Worm (Caenorhabditis elegans) whole organism, early embryonic: Measurements from ENCODE around the gene Y57G11C.23.

Experiments
- F13C5.2 ChIP-seq: sonication (generic microtip); optimal IDR thresholded peaks from 2 replicates; lab custom pipeline; 2017; ENCODE audit warnings: mild to moderate bottlenecking, missing genetic modification characterization, inconsistent platforms, missing compliant biosample characterization
- aly-1 ChIP-seq: sonication (generic microtip); optimal IDR thresholded peaks from 2 replicates; lab custom pipeline; 2016; ENCODE audit warnings: missing genetic modification characterization, missing compliant biosample characterization
- ama-1 ChIP-seq: fragments of 150-350 bp; optimal IDR thresholded peaks from 2 replicates; lab custom pipeline; 2014
- ceh-36 ChIP-seq: sonication (generic microtip); optimal IDR thresholded peaks from 2 replicates; lab custom pipeline; 2016; ENCODE audit warnings: missing genetic modification characterization, inconsistent platforms, missing compliant biosample characterization
- ets-7 ChIP-seq: sonication (generic microtip); optimal IDR thresholded peaks from 2 replicates; lab custom pipeline; 2016; ENCODE audit warnings: missing genotype, missing genetic modification characterization, missing compliant biosample characterization
- hmg-4 ChIP-seq: fragments of 200-800 bp; sonication (Bioruptor generic); optimal IDR thresholded peaks from 2 replicates; lab custom pipeline; 2018; ENCODE audit warnings: mild to moderate bottlenecking, missing genetic modification characterization, missing compliant biosample characterization
- hnd-1 ChIP-seq: sonication (generic microtip); optimal IDR thresholded peaks from 2 replicates; lab custom pipeline; 2016; ENCODE audit warnings: missing genetic modification characterization, missing compliant biosample characterization
- pes-1 ChIP-seq: fragments of 200-800 bp; sonication (Bioruptor generic); IDR thresholded peaks from 2 replicates; pipeline ENCODE4 v1.3.6; 2022; ENCODE audit warnings: missing genetic modification reagents, missing genetic modification characterization, missing compliant biosample characterization
- tbx-37 ChIP-seq: fragments of 200-800 bp; sonication (Bioruptor generic); conservative IDR thresholded peaks from 2 replicates; pipeline ENCODE4 v1.3.6; 2022; ENCODE audit warnings: missing genetic modification reagents, missing genetic modification characterization, missing compliant biosample characterization
- tra-4 ChIP-seq: sonication (generic microtip); optimal IDR thresholded peaks from 2 replicates; lab custom pipeline; 2017; ENCODE audit warnings: missing genetic modification characterization, missing compliant biosample characterization

ce11 chrIV:14862147-14862546 is 556 bp upstream of the Y57G11C.23 start, which contains the start of gene Y57G11C.38:
- TF ChIP-seq tbx-37 (GFP tag; lab: Robert Waterston, UW) (no peak), ama-1 (lab: Kevin White, UChicago) (no peak), ceh-36 (tag; lab: Kevin White, UChicago) (no peak), pes-1 (no peak), hnd-1 (tag; lab: Kevin White, UChicago) (no peak), ets-7 (tag; lab: Kevin White, UChicago) (no peak), hmg-4 (GFP tag; lab: Kevin White, UChicago) (no peak), F13C5.2 (tag; lab: Kevin White, UChicago) (no peak), aly-1 (tag; lab: Kevin White, UChicago) (no peak), tra-4 (no peak)
